Worm (Caenorhabditis elegans) whole organism, L1 larva: ENCODE results near the gene K09E2.2.

Experiments
- fkh-10 ChIP-seq: sonication (generic microtip); optimal IDR thresholded peaks from 2 replicates; lab custom pipeline; 2017; ENCODE audit warnings: missing biosample characterization, missing genetic modification reagents, missing genetic modification characterization
- lin-15B ChIP-seq: fragments of 150-350 bp; sonication (generic microtip); optimal IDR thresholded peaks from 3 replicates; lab custom pipeline; 2014; ENCODE audit warnings: missing biosample characterization, missing genetic modification characterization
- lin-39 ChIP-seq: fragments of 150-350 bp; optimal IDR thresholded peaks from 2 replicates; lab custom pipeline; 2014; ENCODE audit warnings: missing biosample characterization, missing genetic modification reagents, missing genetic modification characterization
- nhr-28 ChIP-seq: fragments of 150-350 bp; optimal IDR thresholded peaks from 2 replicates; lab custom pipeline; 2014; ENCODE audit warnings: missing biosample characterization, missing genetic modification characterization
- ztf-4 ChIP-seq: fragments of 150-350 bp; optimal IDR thresholded peaks from 2 replicates; lab custom pipeline; 2014; ENCODE audit warnings: missing biosample characterization, missing genetic modification characterization

DNA sequence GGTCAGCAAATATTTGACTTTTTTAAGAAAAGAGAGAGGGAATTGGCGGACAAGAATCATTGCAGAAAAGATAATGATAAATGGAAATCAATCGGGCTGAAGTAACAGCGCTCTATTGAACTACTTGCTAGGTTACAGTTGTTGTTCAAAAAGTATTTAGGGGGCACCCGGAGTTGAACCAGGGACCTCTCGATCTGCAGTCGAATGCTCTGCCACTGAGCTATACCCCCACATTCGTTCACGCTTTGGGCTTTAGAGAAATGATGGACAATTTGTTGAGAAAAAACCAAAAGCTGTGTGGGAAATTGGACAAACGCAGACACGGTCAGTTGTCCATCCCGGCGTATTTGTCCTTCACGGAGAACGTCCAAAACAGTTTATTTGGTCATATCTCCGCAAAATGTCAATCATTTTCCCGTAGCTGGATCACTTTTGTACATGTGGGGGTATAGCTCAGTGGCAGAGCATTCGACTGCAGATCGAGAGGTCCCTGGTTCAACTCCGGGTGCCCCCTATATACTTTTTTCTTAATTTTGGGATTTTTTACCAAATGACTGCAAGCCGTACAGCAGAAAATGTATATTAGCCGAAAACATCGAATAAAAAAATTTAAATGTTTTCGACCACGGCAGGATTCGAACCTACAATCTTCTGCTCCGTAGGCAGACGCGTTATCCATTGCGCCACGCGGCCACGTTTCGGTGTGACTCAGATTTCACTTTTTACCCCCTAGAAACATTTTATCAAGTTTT lies 48.8 kb upstream of the K09E2.2 start:
- TF ChIP-seq lin-15B (tag; lab: Kevin White, UChicago) (no peak), nhr-28 (tag; lab: Kevin White, UChicago) (no peak), lin-39 (tag; lab: Kevin White, UChicago) (no peak), fkh-10 (GFP tag; lab: Kevin White, UChicago) (no peak), ztf-4 (tag; lab: Kevin White, UChicago) (no peak)
